Worm (Caenorhabditis elegans) whole organism, L4 larva: ENCODE measurements around the gene Y66D12A.1.

Experiments
- F10B5.3 ChIP-seq: sonication (generic microtip); optimal IDR thresholded peaks from 2 replicates; lab custom pipeline; 2016; ENCODE audit warnings: mild to moderate bottlenecking, missing genetic modification characterization, missing compliant biosample characterization
- F44E2.7 ChIP-seq: fragments of 200-800 bp; sonication (Bioruptor generic); IDR thresholded peaks from 2 replicates; pipeline ENCODE4 v2.1.2; 2022; ENCODE audit warnings: missing genetic modification characterization, missing compliant biosample characterization
- T20F7.1 ChIP-seq: fragments of 200-800 bp; sonication (Bioruptor generic); optimal IDR thresholded peaks from 2 replicates; lab custom pipeline; 2018; ENCODE audit warnings: mild to moderate bottlenecking, missing genetic modification characterization, missing compliant biosample characterization
- Y105C5A.15 ChIP-seq: fragments of 200-800 bp; sonication (Bioruptor generic); IDR thresholded peaks from 2 replicates; pipeline ENCODE4 v1.3.6; 2022; ENCODE audit warnings: missing genetic modification characterization, missing compliant biosample characterization
- Y48G9A.11 ChIP-seq: fragments of 200-800 bp; sonication (Bioruptor generic); IDR thresholded peaks from 2 replicates; pipeline ENCODE4 v1.3.6; 2022; ENCODE audit warnings: missing genetic modification reagents, missing genetic modification characterization, missing compliant biosample characterization
- Y5F2A.4 ChIP-seq: fragments of 200-800 bp; sonication (Bioruptor generic); optimal IDR thresholded peaks from 2 replicates; lab custom pipeline; 2018; ENCODE audit warnings: mild to moderate bottlenecking, missing genetic modification characterization, missing compliant biosample characterization
- aha-1 ChIP-seq: fragments of 150-350 bp; peaks from one replicate; lab custom pipeline; 2014; ENCODE audit warnings: missing biosample characterization, missing genetic modification characterization
- arid-1 ChIP-seq: fragments of 200-800 bp; sonication (Bioruptor generic); conservative IDR thresholded peaks from 2 replicates; pipeline ENCODE4 v1.3.6; 2022; ENCODE audit warnings: missing genetic modification reagents, missing genetic modification characterization, missing compliant biosample characterization
- ceh-28 ChIP-seq: fragments of 150-350 bp; optimal IDR thresholded peaks from 2 replicates; lab custom pipeline; 2014; ENCODE audit warnings: missing biosample characterization, missing genetic modification reagents, missing genetic modification characterization
- ceh-32 ChIP-seq: sonication (generic microtip); optimal IDR thresholded peaks from 2 replicates; lab custom pipeline; 2016; ENCODE audit warnings: mild to moderate bottlenecking, missing genetic modification characterization, missing compliant biosample characterization; ENCODE audit not compliant: poor library complexity
- ceh-44 ChIP-seq: fragments of 200-800 bp; sonication (Bioruptor generic); IDR thresholded peaks from 2 replicates; pipeline ENCODE4 v1.3.6; 2022; ENCODE audit warnings: missing genetic modification reagents, missing genetic modification characterization, missing compliant biosample characterization
- ces-1 ChIP-seq: fragments of 150-350 bp; sonication (generic microtip); optimal IDR thresholded peaks from 4 replicates; lab custom pipeline; 2014; ENCODE audit warnings: missing biosample characterization, missing genetic modification reagents, missing genetic modification characterization
- cey-2 ChIP-seq: sonication (generic microtip); optimal IDR thresholded peaks from 3 replicates; lab custom pipeline; 2017; ENCODE audit warnings: missing genetic modification characterization, mild to moderate bottlenecking, missing compliant biosample characterization, antibody characterized with exemption, borderline replicate concordance; ENCODE audit not compliant: insufficient read depth
- ctbp-1 ChIP-seq: fragments of 200-800 bp; sonication (Bioruptor generic); IDR thresholded peaks from 2 replicates; pipeline ENCODE4 v1.3.6; 2022; ENCODE audit warnings: missing genetic modification reagents, missing genetic modification characterization, missing compliant biosample characterization
- daf-12 ChIP-seq: fragments of 150-350 bp; optimal IDR thresholded peaks from 2 replicates; lab custom pipeline; 2014; ENCODE audit warnings: missing biosample characterization, missing genetic modification reagents, missing genetic modification characterization
- dmd-6 ChIP-seq: fragments of 200-800 bp; sonication (Bioruptor generic); IDR thresholded peaks from 2 replicates; pipeline ENCODE4 v1.3.6; 2022; ENCODE audit warnings: missing genetic modification reagents, missing genetic modification characterization, missing compliant biosample characterization
- dpl-1 ChIP-seq: fragments of 150-350 bp; optimal IDR thresholded peaks from 2 replicates; lab custom pipeline; 2014; ENCODE audit warnings: missing biosample characterization, missing genetic modification reagents, missing genetic modification characterization
- egl-27 ChIP-seq: sonication (generic microtip); optimal IDR thresholded peaks from 3 replicates; lab custom pipeline; 2017; ENCODE audit warnings: missing biosample characterization, missing genetic modification reagents, missing genetic modification characterization
- egl-43 ChIP-seq: fragments of 200-800 bp; sonication (Bioruptor generic); IDR thresholded peaks from 2 replicates; pipeline ENCODE4 v1.3.6; 2022; ENCODE audit warnings: missing genetic modification reagents, missing genetic modification characterization, missing compliant biosample characterization
- fos-1 ChIP-seq: fragments of 150-350 bp; optimal IDR thresholded peaks from 2 replicates; lab custom pipeline; 2014; ENCODE audit warnings: missing biosample characterization, missing genetic modification characterization
- hlh-11 ChIP-seq: fragments of 200-800 bp; sonication (Bioruptor generic); optimal IDR thresholded peaks from 2 replicates; lab custom pipeline; 2018; ENCODE audit warnings: mild to moderate bottlenecking, missing genetic modification characterization, missing compliant biosample characterization
- jun-1 ChIP-seq: fragments of 150-350 bp; optimal IDR thresholded peaks from 2 replicates; lab custom pipeline; 2014; ENCODE audit warnings: missing biosample characterization, missing genetic modification reagents, missing genetic modification characterization
- lsy-2 ChIP-seq, 2 experiments: fragments of 150-350 bp in 1 of 2; sonication (generic microtip) in 1 of 2; optimal IDR thresholded peaks; 2 replicates each; lab custom pipeline; 2014 to 2017; ENCODE audit warnings: missing biosample characterization in 2 of 2, missing genetic modification characterization in 2 of 2
- madf-5 ChIP-seq, 2 experiments: fragments of 200-800 bp; sonication (Bioruptor generic); IDR thresholded peaks; 2 replicates each; pipeline ENCODE4 v1.3.6; 2022; ENCODE audit warnings: missing compliant biosample characterization in 2 of 2, missing genetic modification characterization in 2 of 2
- mdt-29 ChIP-seq: fragments of 200-800 bp; sonication (Bioruptor generic); IDR thresholded peaks from 2 replicates; pipeline ENCODE4 v1.3.6; 2022; ENCODE audit warnings: missing genetic modification reagents, missing genetic modification characterization, missing compliant biosample characterization
- mxl-2 ChIP-seq: fragments of 200-800 bp; sonication (Bioruptor generic); conservative IDR thresholded peaks from 2 replicates; pipeline ENCODE4 v1.3.6; 2022; ENCODE audit warnings: missing genetic modification reagents, missing genetic modification characterization, missing compliant biosample characterization
- nhr-10 ChIP-seq: fragments of 150-350 bp; optimal IDR thresholded peaks from 2 replicates; lab custom pipeline; 2014; ENCODE audit warnings: missing biosample characterization, missing genetic modification characterization
- nhr-11 ChIP-seq: fragments of 150-350 bp; optimal IDR thresholded peaks from 2 replicates; lab custom pipeline; 2014; ENCODE audit warnings: missing biosample characterization, missing genetic modification characterization
- nhr-28 ChIP-seq: fragments of 150-350 bp; optimal IDR thresholded peaks from 2 replicates; lab custom pipeline; 2014; ENCODE audit warnings: missing biosample characterization, missing genetic modification characterization
- nhr-48 ChIP-seq: sonication (generic microtip); optimal IDR thresholded peaks from 2 replicates; lab custom pipeline; 2016; ENCODE audit warnings: mild to moderate bottlenecking, missing genetic modification characterization, missing compliant biosample characterization
- rbr-2 ChIP-seq: sonication (generic microtip); optimal IDR thresholded peaks from 2 replicates; lab custom pipeline; 2016; ENCODE audit warnings: missing genotype, missing genetic modification characterization, missing compliant biosample characterization
- snpc-4 ChIP-seq: fragments of 150-350 bp; optimal IDR thresholded peaks from 2 replicates; lab custom pipeline; 2014; ENCODE audit warnings: missing biosample characterization, missing genetic modification characterization
- spr-1 ChIP-seq: sonication (generic microtip); optimal IDR thresholded peaks from 2 replicates; lab custom pipeline; 2016; ENCODE audit warnings: mild to moderate bottlenecking, missing genetic modification characterization, missing compliant biosample characterization
- zfp-3 ChIP-seq: fragments of 200-800 bp; sonication (Bioruptor generic); conservative IDR thresholded peaks from 2 replicates; pipeline ENCODE4 v1.3.6; 2022; ENCODE audit warnings: missing genetic modification reagents, missing genetic modification characterization, missing compliant biosample characterization
- zip-2 ChIP-seq: fragments of 150-350 bp; optimal IDR thresholded peaks from 2 replicates; lab custom pipeline; 2014; ENCODE audit warnings: missing biosample characterization, missing genetic modification characterization
- ztf-11 ChIP-seq: fragments of 150-350 bp; optimal IDR thresholded peaks from 2 replicates; lab custom pipeline; 2014; ENCODE audit warnings: missing biosample characterization, missing genetic modification characterization
- ztf-7 ChIP-seq: fragments of 150-350 bp; optimal IDR thresholded peaks from 2 replicates; lab custom pipeline; 2014; ENCODE audit warnings: missing biosample characterization, missing genetic modification characterization

Y66D12A.1 gene

DNA sequence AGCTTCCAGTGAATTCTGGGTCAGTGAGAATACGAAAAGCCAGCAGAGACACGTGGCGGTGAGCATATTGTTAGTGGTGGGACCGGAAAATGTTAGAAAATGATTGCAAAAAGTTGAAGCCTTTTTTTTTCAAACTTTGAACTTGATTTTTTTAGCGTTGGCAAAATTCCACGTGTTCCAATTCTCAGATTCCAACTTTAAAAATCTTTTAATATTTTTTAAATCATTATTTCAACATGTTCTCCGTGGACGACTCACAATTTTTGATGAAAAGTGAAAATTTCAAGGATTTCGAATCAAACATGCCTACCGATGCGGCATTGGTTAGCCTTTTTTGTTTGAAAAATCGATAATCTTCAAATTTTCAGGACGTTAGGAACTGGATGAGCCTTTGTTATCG is 4.4 kb downstream of the Y66D12A.1 start, which contains the start of the genes Y66A7A.9 and Y66A7A.4:
TSS of gene Y66A7A.9 (minus strand) at position 101 of the 400 bp plus-strand sequence.
TSS of gene Y66A7A.4 (plus strand) at position 237 of the 400 bp plus-strand sequence.
- TF ChIP-seq nhr-48 (tag; lab: Kevin White, UChicago), result no peak
- TF ChIP-seq aha-1 (tag; lab: Kevin White, UChicago), result peak; percentile 32

DNA sequence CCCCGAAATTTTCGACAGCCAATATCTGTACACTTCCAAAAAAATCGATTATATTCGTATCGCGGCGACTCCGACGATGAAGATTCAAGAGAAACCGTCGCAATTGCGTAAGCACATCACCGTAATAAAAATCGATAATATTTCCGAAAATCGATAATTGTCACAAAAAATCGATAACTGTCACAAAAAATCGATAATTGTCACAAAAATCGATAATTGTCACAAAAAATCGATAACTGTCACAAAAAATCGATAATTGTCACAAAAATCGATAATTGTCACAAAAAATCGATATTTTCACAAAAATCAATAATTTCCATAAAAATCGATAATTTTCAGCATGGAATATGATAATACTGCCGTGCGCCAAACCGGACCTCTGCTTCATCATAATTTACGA is 6.4 kb downstream of the Y66D12A.1 start:
- TF ChIP-seq ceh-28 (tag; lab: Kevin White, UChicago), result peak; percentile 99

DNA sequence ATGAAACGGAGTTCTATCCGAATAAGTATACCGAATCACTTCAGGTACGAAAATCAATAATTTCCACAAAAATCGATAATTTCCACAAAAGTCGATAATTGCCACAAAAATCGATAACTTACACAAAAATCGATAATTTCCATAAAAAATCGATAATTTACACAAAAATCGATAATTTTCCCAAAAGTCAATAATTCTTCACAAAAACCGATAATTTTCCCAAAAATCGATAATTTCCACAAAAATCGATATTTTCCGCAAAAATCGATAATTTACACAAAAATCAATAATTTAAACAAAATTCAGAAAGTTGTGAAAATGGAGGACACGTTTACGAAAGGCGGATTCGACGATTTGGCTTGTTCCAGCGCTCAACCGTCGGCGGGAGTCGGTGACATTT is 6.9 kb downstream of the Y66D12A.1 start:
- TF ChIP-seq ceh-28 (tag; lab: Kevin White, UChicago), result peak; percentile 99
- TF ChIP-seq ceh-32 (tag; lab: Kevin White, UChicago), result no peak

ce11 chrIII:11615802-11616201 is 7.8 kb downstream of the Y66D12A.1 start:
- TF ChIP-seq fos-1 (tag; lab: Kevin White, UChicago), result no peak
- no peak for TF ChIP-seq F10B5.3
- TF ChIP-seq snpc-4 (tag; lab: Kevin White, UChicago), result no peak
- no peak for TF ChIP-seq hlh-11
- TF ChIP-seq mdt-29 (GFP tag; lab: Robert Waterston, UW), result no peak
- TF ChIP-seq Y5F2A.4, result no peak
- peak; percentile 23 for TF ChIP-seq aha-1 (tag; lab: Kevin White, UChicago)
- peak; percentile 62 for TF ChIP-seq Y48G9A.11 (GFP tag; lab: Robert Waterston, UW)
- no peak for TF ChIP-seq spr-1 (tag; lab: Kevin White, UChicago)
- TF ChIP-seq zfp-3 (GFP tag; lab: Robert Waterston, UW), result no peak
- TF ChIP-seq, all 104 proteins: peak for 2

DNA sequence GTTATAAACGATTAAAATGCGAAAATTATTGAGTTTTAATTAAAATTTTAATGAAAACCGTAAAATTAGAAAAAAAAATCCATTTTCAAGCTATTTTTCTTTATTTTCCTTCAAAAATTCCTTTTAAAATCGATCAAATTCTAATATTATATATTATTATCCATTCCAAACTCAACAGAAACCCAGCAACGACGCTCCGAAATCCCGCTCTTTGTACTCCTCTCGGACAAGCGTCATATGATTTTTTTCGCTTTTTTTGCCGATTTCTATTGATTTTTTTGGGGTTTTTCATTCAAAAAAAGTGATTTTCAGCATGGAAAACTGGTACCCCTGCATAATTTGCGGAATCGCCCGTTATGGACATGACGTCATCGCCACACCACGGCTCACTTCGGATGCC is 8.5 kb downstream of the Y66D12A.1 start, which contains the start of gene ceh-91:
TSS of gene ceh-91 (plus strand) at position 301 of the 400 bp plus-strand sequence.
- TF ChIP-seq nhr-11 (tag; lab: Kevin White, UChicago) (no peak), mxl-2 (no peak), ztf-7 (no peak), lsy-2 (tag; optimal IDR thresholded peaks at IDR 0.05; lab: Kevin White, UChicago) (no peak), rbr-2 (tag; lab: Kevin White, UChicago) (no peak), jun-1 (tag; lab: Kevin White, UChicago) (no peak), ztf-11 (tag; lab: Kevin White, UChicago) (no peak), Y105C5A.15 (GFP tag; lab: Robert Waterston, UW) (no peak), ctbp-1 (GFP tag; lab: Robert Waterston, UW) (no peak), egl-43 (GFP tag; lab: Robert Waterston, UW) (no peak), ceh-32 (tag; lab: Kevin White, UChicago) (no peak), arid-1 (GFP tag; lab: Robert Waterston, UW) (no peak), nhr-10 (tag; lab: Kevin White, UChicago) (no peak)

DNA sequence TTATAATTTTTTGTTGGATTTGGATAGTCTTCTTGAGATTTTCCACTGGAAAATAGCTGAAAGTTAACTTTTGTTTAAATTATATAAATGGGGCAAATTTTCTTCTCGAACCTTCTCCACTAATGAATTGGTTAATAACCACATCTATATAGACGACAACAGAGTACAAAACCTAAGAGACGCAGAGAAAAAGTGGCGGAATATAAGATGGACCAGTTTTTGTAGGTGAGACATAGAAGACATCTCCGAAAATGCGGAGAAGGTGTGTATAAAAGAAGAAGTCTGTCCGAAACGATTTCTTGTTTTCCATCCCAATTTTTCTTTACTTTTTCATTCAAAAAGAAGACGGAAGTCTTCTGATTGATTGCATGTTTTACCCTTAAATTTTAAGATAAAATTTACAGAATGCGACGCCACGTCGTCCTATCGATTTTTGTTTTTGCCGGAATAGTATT is 16.9 kb downstream of the Y66D12A.1 start, which contains the start of gene gly-8:
TSS of gene gly-8 (plus strand) at position 405 of the 455 bp plus-strand sequence.
- peak in 1 of 2 experiments; percentile 43 for TF ChIP-seq lsy-2 (tag; optimal IDR thresholded peaks at IDR 0.05; lab: Kevin White, UChicago)
- peak; percentile 45 for TF ChIP-seq nhr-28 (tag; lab: Kevin White, UChicago)
- no peak for TF ChIP-seq zip-2
- no peak for TF ChIP-seq zfp-3 (GFP tag; lab: Robert Waterston, UW)
- TF ChIP-seq mdt-29 (GFP tag; lab: Robert Waterston, UW), result no peak
- TF ChIP-seq ztf-11 (tag; lab: Kevin White, UChicago), result no peak
- TF ChIP-seq ceh-44 (GFP tag; lab: Robert Waterston, UW), result no peak
- no peak for TF ChIP-seq cey-2 (tag; lab: Kevin White, UChicago)
- TF ChIP-seq rbr-2 (tag; lab: Kevin White, UChicago), result no peak
- TF ChIP-seq F44E2.7, result no peak
- no peak for TF ChIP-seq dmd-6 (GFP tag; lab: Robert Waterston, UW)
- peak; percentile 49 for TF ChIP-seq dpl-1 (GFP tag; lab: Kevin White, UChicago)
- no peak for TF ChIP-seq egl-27 (tag; lab: Kevin White, UChicago)
- no peak for TF ChIP-seq madf-5 (GFP tag; IDR thresholded peaks at IDR 0.05; lab: Robert Waterston, UW)
- TF ChIP-seq daf-12 (tag; lab: Kevin White, UChicago), result no peak
- TF ChIP-seq T20F7.1 (GFP tag; lab: Kevin White, UChicago), result no peak
- no peak for TF ChIP-seq ces-1
- TF ChIP-seq, all 104 proteins: peak for 3
